Worm (Caenorhabditis elegans) whole organism, L4 larva: Measurements from ENCODE around the gene C09E7.10.
"Not testable (repeated sequence)": the region's sequence is repeated elsewhere in the genome, so short reads cannot be mapped to it uniquely, and the experiment has no call there.

Experiments used
- aly-2 ChIP-seq: sonication (generic microtip); optimal IDR thresholded peaks from 2 replicates; lab custom pipeline; 2018; ENCODE audit warnings: missing biosample characterization, missing genetic modification characterization
- ama-1 ChIP-seq: fragments of 150-350 bp; optimal IDR thresholded peaks from 2 replicates; lab custom pipeline; 2014; ENCODE audit warnings: inconsistent platforms, mixed read lengths
- ceh-82 ChIP-seq: sonication (generic microtip); optimal IDR thresholded peaks from 2 replicates; lab custom pipeline; 2017; ENCODE audit warnings: missing biosample characterization, missing genetic modification characterization
- dmd-8 ChIP-seq: fragments of 200-800 bp; sonication (Bioruptor generic); IDR thresholded peaks from 2 replicates; pipeline ENCODE4 v1.3.6; 2022; ENCODE audit warnings: missing genetic modification characterization, missing compliant biosample characterization
- egl-27 ChIP-seq: sonication (generic microtip); optimal IDR thresholded peaks from 3 replicates; lab custom pipeline; 2017; ENCODE audit warnings: missing biosample characterization, missing genetic modification reagents, missing genetic modification characterization
- lin-13 ChIP-seq: fragments of 150-350 bp; optimal IDR thresholded peaks from 2 replicates; lab custom pipeline; 2014; ENCODE audit warnings: missing biosample characterization, missing genetic modification reagents, missing genetic modification characterization
- nhr-237 ChIP-seq: sonication (generic microtip); optimal IDR thresholded peaks from 2 replicates; lab custom pipeline; 2017; ENCODE audit warnings: missing biosample characterization, missing genetic modification characterization
- pha-4 ChIP-seq, 2 experiments: fragments of 150-350 bp in 1 of 2; fragments of 200-800 bp in 1 of 2; sonication (Bioruptor generic) in 1 of 2; IDR thresholded peaks in 1 of 2; optimal IDR thresholded peaks in 1 of 2; 2 replicates each; pipeline versions ENCODE4 v1.3.6 to Lab custom; 2014 to 2022; ENCODE audit warnings: missing genetic modification characterization in 2 of 2, missing genetic modification reagents in 2 of 2, missing biosample characterization in 1 of 2, missing compliant biosample characterization in 1 of 2
- unc-39 ChIP-seq: sonication (generic microtip); optimal IDR thresholded peaks from 2 replicates; lab custom pipeline; 2017; ENCODE audit warnings: missing biosample characterization, missing genetic modification characterization

DNA sequence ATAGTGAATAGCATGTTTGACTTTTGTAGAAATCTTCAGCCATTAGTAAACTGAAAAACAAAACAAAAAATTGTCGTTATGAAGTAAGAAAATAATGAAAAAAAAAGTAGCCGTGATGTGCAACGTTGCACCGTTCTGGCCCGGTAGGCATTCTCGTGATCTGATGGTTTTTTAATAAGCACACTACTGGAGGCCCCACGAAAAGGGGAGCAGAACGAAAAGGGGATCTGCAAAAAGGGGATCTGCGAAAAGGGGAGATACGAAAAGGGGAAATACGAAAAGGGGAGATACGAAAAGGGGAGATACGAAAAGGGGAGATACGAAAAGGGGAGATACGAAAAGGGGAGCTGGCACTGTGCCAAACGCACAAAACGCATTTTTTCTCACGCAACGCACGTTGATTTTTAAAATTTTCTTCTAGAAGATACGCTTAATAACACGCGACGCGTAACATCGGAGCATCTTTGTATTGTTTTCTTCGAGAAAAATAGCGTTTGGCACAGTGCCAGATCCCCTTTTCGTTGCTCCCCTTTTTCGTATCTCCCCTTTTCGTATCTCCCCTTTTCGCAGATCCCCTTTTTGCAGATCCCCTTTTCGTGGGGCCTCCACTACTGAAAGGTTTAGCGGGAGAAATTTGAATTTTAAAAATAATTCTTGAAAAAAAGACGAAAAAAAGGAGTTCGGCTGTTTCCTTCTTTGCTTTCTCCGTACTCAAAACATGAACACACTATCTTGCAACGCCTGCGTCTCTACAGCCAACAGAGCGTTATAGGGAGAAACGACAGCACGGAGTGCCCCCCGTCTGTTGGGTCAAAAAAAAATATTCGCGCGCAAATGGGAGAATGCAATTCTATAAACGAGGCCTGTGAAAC lies 31.6 kb upstream of the C09E7.10 start, which contains the start of gene C09E7.7:
- not testable (repeated sequence) for TF ChIP-seq dmd-8; egl-27 (tag; lab: Kevin White, UChicago); ceh-82 (tag; lab: Kevin White, UChicago); ama-1 (lab: Kevin White, UChicago); unc-39 (tag; lab: Kevin White, UChicago); aly-2 (tag; lab: Kevin White, UChicago); nhr-237 (tag; lab: Kevin White, UChicago)
- TF ChIP-seq lin-13 (GFP tag; lab: Kevin White, UChicago) (peak; percentile 6), pha-4 (GFP tag; IDR thresholded peaks at IDR 0.05; lab: Robert Waterston, UW) (peak; percentile 55; the same call in 1 of the 2 replicates), pha-4 (tag; optimal IDR thresholded peaks at IDR 0.05; lab: Kevin White, UChicago) (peak; percentile 22)
